Fruit fly (Drosophila melanogaster) whole organism, embryonic: ENCODE measurements around the gene Aps.

Experiments used
- B-H2 ChIP-seq: fragments of 200-800 bp; sonication (Bioruptor generic); optimal IDR thresholded peaks from 2 replicates; lab custom pipeline; 2018; ENCODE audit warnings: missing biosample characterization, mild to moderate bottlenecking, missing genetic modification characterization
- BEAF-32 ChIP-seq: fragments of 200-800 bp; sonication (Bioruptor generic); optimal IDR thresholded peaks from 3 replicates; lab custom pipeline; 2017; ENCODE audit warnings: missing biosample characterization, missing genetic modification characterization, mild to moderate bottlenecking, moderate library complexity, missing genetic modification reagents
- CG14014 ChIP-seq: fragments of 200-800 bp; sonication (Bioruptor generic); IDR thresholded peaks from 2 replicates; pipeline ENCODE4 v1.3.6; 2022; ENCODE audit warnings: missing biosample characterization, missing genetic modification characterization
- CG16813 ChIP-seq: fragments of 200-800 bp; sonication (Bioruptor generic); IDR thresholded peaks from 3 replicates; pipeline ENCODE4 v1.3.6; 2022; ENCODE audit warnings: missing biosample characterization, missing genetic modification characterization; ENCODE audit not compliant: partially characterized antibody
- CG16815 ChIP-seq: fragments of 200-800 bp; sonication (Bioruptor generic); optimal IDR thresholded peaks from 3 replicates; lab custom pipeline; 2017; ENCODE audit warnings: missing biosample characterization, mild to moderate bottlenecking, missing genetic modification characterization
- CG18599 ChIP-seq: fragments of 200-800 bp; sonication (Bioruptor generic); optimal IDR thresholded peaks from 3 replicates; lab custom pipeline; 2017; ENCODE audit warnings: missing biosample characterization, missing genetic modification characterization, mild to moderate bottlenecking, moderate library complexity, missing genetic modification reagents
- CG2202 ChIP-seq: fragments of 200-800 bp; sonication (Bioruptor generic); optimal IDR thresholded peaks from 2 replicates; lab custom pipeline; 2018; ENCODE audit warnings: missing biosample characterization, mild to moderate bottlenecking, missing genetic modification characterization
- CG33557 ChIP-seq: fragments of 200-800 bp; sonication (Bioruptor generic); optimal IDR thresholded peaks from 2 replicates; lab custom pipeline; 2019; ENCODE audit warnings: missing biosample characterization, mild to moderate bottlenecking, missing genetic modification characterization, moderate library complexity
- CG3847 ChIP-seq: fragments of 200-800 bp; sonication (Bioruptor generic); IDR thresholded peaks from 2 replicates; pipeline ENCODE4 v1.3.6; 2022; ENCODE audit warnings: missing biosample characterization, missing genetic modification characterization
- CG4424 ChIP-seq: fragments of 200-800 bp; sonication (Bioruptor generic); optimal IDR thresholded peaks from 3 replicates; lab custom pipeline; 2016; ENCODE audit warnings: missing biosample characterization, missing genetic modification characterization
- CG4707 ChIP-seq: fragments of 200-800 bp; sonication (Bioruptor generic); optimal IDR thresholded peaks from 2 replicates; lab custom pipeline; 2018; ENCODE audit warnings: missing biosample characterization, mild to moderate bottlenecking, missing genetic modification characterization, moderate library complexity
- CG7372 ChIP-seq: fragments of 200-800 bp; sonication (Bioruptor generic); IDR thresholded peaks from 2 replicates; pipeline ENCODE4 v1.3.6; 2022; ENCODE audit warnings: missing biosample characterization, missing genetic modification characterization
- CG7839 ChIP-seq: fragments of 200-800 bp; sonication (Bioruptor generic); optimal IDR thresholded peaks from 3 replicates; lab custom pipeline; 2018; ENCODE audit warnings: missing biosample characterization, mild to moderate bottlenecking, missing genetic modification characterization, moderate library complexity
- CG8290 ChIP-seq, 3 experiments: fragments of 200-800 bp; sonication (Bioruptor generic); optimal IDR thresholded peaks; 2 replicates each; lab custom pipeline; 2016 to 2019; ENCODE audit warnings: missing biosample characterization in 3 of 3, missing genetic modification characterization in 3 of 3, mild to moderate bottlenecking in 2 of 3, moderate library complexity in 1 of 3
- D ChIP-seq, 2 experiments: fragments of 200-800 bp in 1 of 2; fragments of >200 bp in 1 of 2; sonication (Bioruptor generic) in 1 of 2; optimal IDR thresholded peaks; 2 replicates in 1 of 2; 3 replicates in 1 of 2; lab custom pipeline; 2017; ENCODE audit warnings: mild to moderate bottlenecking in 1 of 2, missing biosample characterization in 1 of 2, missing genetic modification characterization in 1 of 2, missing genetic modification reagents in 1 of 2
- Dek ChIP-seq: fragments of 200-800 bp; sonication (Bioruptor generic); optimal IDR thresholded peaks from 3 replicates; lab custom pipeline; 2019; ENCODE audit warnings: missing biosample characterization, mild to moderate bottlenecking, missing genetic modification characterization, moderate library complexity
- Dip2 ChIP-seq: fragments of 200-800 bp; sonication (Bioruptor generic); IDR thresholded peaks from 2 replicates; pipeline ENCODE4 v1.3.6; 2022; ENCODE audit warnings: missing biosample characterization, missing genetic modification characterization
- Dll ChIP-seq: fragments of 200-800 bp; sonication (Bioruptor generic); IDR thresholded peaks from 4 replicates; pipeline ENCODE4 v1.3.6; 2022; ENCODE audit warnings: missing biosample characterization, missing genetic modification characterization; ENCODE audit not compliant: partially characterized antibody
- Eip74EF ChIP-seq, 2 experiments: fragments of 200-800 bp in 1 of 2; fragments of >200 bp in 1 of 2; sonication (Bioruptor generic) in 1 of 2; optimal IDR thresholded peaks; 2 replicates each; lab custom pipeline; 2017 to 2019; ENCODE audit warnings: missing biosample characterization in 2 of 2, missing genetic modification characterization in 2 of 2, mild to moderate bottlenecking in 1 of 2, moderate library complexity in 1 of 2
- Lim3 ChIP-seq: fragments of 200-800 bp; sonication (Bioruptor generic); IDR thresholded peaks from 2 replicates; pipeline ENCODE4 v1.3.6; 2022; ENCODE audit warnings: missing biosample characterization, missing genetic modification characterization
- Mrtf ChIP-seq: fragments of 200-800 bp; sonication (Bioruptor generic); IDR thresholded peaks from 3 replicates; pipeline ENCODE4 v1.3.6; 2022; ENCODE audit warnings: missing biosample characterization, missing genetic modification characterization
- NFAT ChIP-seq: fragments of 200-800 bp; sonication (Bioruptor generic); IDR thresholded peaks from 2 replicates; pipeline ENCODE4 v1.3.6; 2022; ENCODE audit warnings: missing biosample characterization, missing genetic modification characterization
- Nf-YB ChIP-seq: fragments of 200-800 bp; sonication (Bioruptor generic); optimal IDR thresholded peaks from 3 replicates; lab custom pipeline; 2019; ENCODE audit warnings: missing biosample characterization, mild to moderate bottlenecking, missing genetic modification characterization, moderate library complexity
- Six4 ChIP-seq: fragments of 200-800 bp; sonication (Bioruptor generic); optimal IDR thresholded peaks from 2 replicates; lab custom pipeline; 2016; ENCODE audit warnings: missing biosample characterization, missing genetic modification characterization
- Sry-δ ChIP-seq: fragments of 200-800 bp; sonication (Bioruptor generic); optimal IDR thresholded peaks from 2 replicates; lab custom pipeline; 2016; ENCODE audit warnings: missing biosample characterization, missing genetic modification characterization
- Ssrp ChIP-seq: fragments of 200-800 bp; sonication (Bioruptor generic); optimal IDR thresholded peaks from 2 replicates; lab custom pipeline; 2018; ENCODE audit warnings: missing biosample characterization, mild to moderate bottlenecking, missing genetic modification characterization, moderate library complexity
- al ChIP-seq: fragments of 200-800 bp; sonication (Bioruptor generic); IDR thresholded peaks from 2 replicates; pipeline ENCODE4 v1.3.6; 2022; ENCODE audit warnings: missing biosample characterization, missing genetic modification characterization
- ara ChIP-seq: fragments of 200-800 bp; sonication (Bioruptor generic); IDR thresholded peaks from 2 replicates; pipeline ENCODE4 v1.3.6; 2022; ENCODE audit warnings: missing biosample characterization, missing genetic modification characterization
- ase ChIP-seq: fragments of 200-800 bp; sonication (Bioruptor generic); IDR thresholded peaks from 3 replicates; pipeline ENCODE4 v1.3.6; 2022; ENCODE audit warnings: missing biosample characterization, missing genetic modification characterization
- bbx ChIP-seq: fragments of 200-800 bp; sonication (Bioruptor generic); IDR thresholded peaks from 2 replicates; pipeline ENCODE4 v1.3.6; 2022; ENCODE audit warnings: missing biosample characterization, missing genetic modification characterization; ENCODE audit not compliant: partially characterized antibody
- dmrt11E ChIP-seq: fragments of 200-800 bp; sonication (Bioruptor generic); optimal IDR thresholded peaks from 3 replicates; lab custom pipeline; 2018; ENCODE audit warnings: missing biosample characterization, mild to moderate bottlenecking, missing genetic modification characterization, moderate library complexity
- fd3F ChIP-seq: fragments of 200-800 bp; sonication (Bioruptor generic); optimal IDR thresholded peaks from 2 replicates; lab custom pipeline; 2018; ENCODE audit warnings: missing biosample characterization, mild to moderate bottlenecking, missing genetic modification characterization, moderate library complexity
- gsb-n ChIP-seq: fragments of 200-800 bp; sonication (Bioruptor generic); optimal IDR thresholded peaks from 3 replicates; lab custom pipeline; 2018; ENCODE audit warnings: missing biosample characterization, mild to moderate bottlenecking, missing genetic modification characterization
- her ChIP-seq: fragments of 200-800 bp; sonication (Bioruptor generic); optimal IDR thresholded peaks from 2 replicates; lab custom pipeline; 2016; ENCODE audit warnings: missing biosample characterization, missing genetic modification characterization
- kah ChIP-seq: fragments of 200-800 bp; sonication (Bioruptor generic); optimal IDR thresholded peaks from 2 replicates; lab custom pipeline; 2018; ENCODE audit warnings: missing biosample characterization, mild to moderate bottlenecking, missing genetic modification characterization
- ken ChIP-seq: fragments of 200-800 bp; sonication (Bioruptor generic); IDR thresholded peaks from 3 replicates; pipeline ENCODE4 v1.3.6; 2022; ENCODE audit warnings: missing biosample characterization, missing genetic modification characterization
- knrl ChIP-seq: fragments of 200-800 bp; sonication (Bioruptor generic); IDR thresholded peaks from 3 replicates; pipeline ENCODE4 v1.3.6; 2022; ENCODE audit warnings: missing biosample characterization, missing genetic modification characterization; ENCODE audit not compliant: partially characterized antibody
- lbe ChIP-seq: fragments of 200-800 bp; sonication (Bioruptor generic); optimal IDR thresholded peaks from 2 replicates; lab custom pipeline; 2016; ENCODE audit warnings: missing biosample characterization, mild to moderate bottlenecking, missing genetic modification characterization
- lov ChIP-seq, 2 experiments: fragments of 200-800 bp in 1 of 2; fragments of >200 bp in 1 of 2; sonication (Bioruptor generic) in 1 of 2; IDR thresholded peaks in 1 of 2; optimal IDR thresholded peaks in 1 of 2; 2 replicates in 1 of 2; 3 replicates in 1 of 2; pipeline versions ENCODE4 v1.3.6 to Lab custom; 2017 to 2022; ENCODE audit warnings: missing biosample characterization in 1 of 2, missing genetic modification characterization in 1 of 2
- maf-S ChIP-seq: fragments of 200-800 bp; sonication (Bioruptor generic); optimal IDR thresholded peaks from 2 replicates; lab custom pipeline; 2016; ENCODE audit warnings: missing biosample characterization, missing genetic modification characterization
- otp ChIP-seq: fragments of 200-800 bp; sonication (Bioruptor generic); IDR thresholded peaks from 3 replicates; pipeline ENCODE4, ENCODE4 v1.3.6; 2022; ENCODE audit warnings: missing biosample characterization, missing genetic modification characterization
- rib ChIP-seq: fragments of 200-800 bp; sonication (Bioruptor generic); IDR thresholded peaks from 2 replicates; pipeline ENCODE4 v1.3.6; 2022; ENCODE audit warnings: missing biosample characterization, missing genetic modification characterization
- schlank ChIP-seq: fragments of 200-800 bp; sonication (Bioruptor generic); optimal IDR thresholded peaks from 2 replicates; lab custom pipeline; 2018; ENCODE audit warnings: missing biosample characterization, mild to moderate bottlenecking, missing genetic modification characterization
- sd ChIP-seq: fragments of 200-800 bp; sonication (Bioruptor generic); optimal IDR thresholded peaks from 3 replicates; lab custom pipeline; 2018; ENCODE audit warnings: missing biosample characterization, mild to moderate bottlenecking, missing genetic modification characterization, moderate library complexity
- sens-2 ChIP-seq: fragments of 200-800 bp; sonication (Bioruptor generic); IDR thresholded peaks from 2 replicates; pipeline ENCODE4 v1.3.6; 2022; ENCODE audit warnings: missing biosample characterization, missing genetic modification characterization
- sug ChIP-seq: fragments of 200-800 bp; optimal IDR thresholded peaks from 2 replicates; lab custom pipeline; 2019; ENCODE audit warnings: missing biosample characterization, mild to moderate bottlenecking, missing genetic modification characterization, moderate library complexity
- tap ChIP-seq: fragments of 200-800 bp; optimal IDR thresholded peaks from 3 replicates; lab custom pipeline; 2019; ENCODE audit warnings: missing biosample characterization, mild to moderate bottlenecking, missing genetic modification characterization, moderate library complexity
- twi ChIP-seq: fragments of 200-800 bp; optimal IDR thresholded peaks from 2 replicates; lab custom pipeline; 2019; ENCODE audit warnings: missing biosample characterization, mild to moderate bottlenecking, missing genetic modification characterization, moderate library complexity

Aps gene

dm6 chr3L:10899087-10899511 lies at the start of gene Aps:
Gene Aps (minus strand): TSS chr3L:10899123.
- TF ChIP-seq CG3847 (GFP tag; lab: Robert Waterston, UW) (peak; percentile 52), lbe (GFP tag; lab: Kevin White, UChicago) (no peak), Nf-YB (GFP tag; lab: Kevin White, UChicago) (peak; percentile 18), Dek (tag; lab: Kevin White, UChicago) (no peak), CG14014 (peak; percentile 27; the same call in 1 of the 2 replicates), lov (optimal IDR thresholded peaks at IDR 0.05; lab: Kevin White, UChicago) (no peak), lov (GFP tag; IDR thresholded peaks at IDR 0.05; lab: Robert Waterston, UW) (no peak), Lim3 (GFP tag; lab: Robert Waterston, UW) (no peak), CG16813 (GFP tag; lab: Robert Waterston, UW) (no peak), sug (tag; lab: Kevin White, UChicago) (peak; percentile 45), Dll (no peak), tap (no peak), al (0 out of 2 replicates have a peak, but pooled peaks have one; percentile 28), Mrtf (GFP tag; lab: Robert Waterston, UW) (no peak; the same call in 2 of the 3 replicates), dmrt11E (tag; lab: Kevin White, UChicago) (no peak), fd3F (GFP tag; lab: Kevin White, UChicago) (peak; percentile 12), CG16815 (GFP tag; lab: Kevin White, UChicago) (peak; percentile 15), Six4 (GFP tag; lab: Kevin White, UChicago) (no peak), rib (GFP tag; lab: Robert Waterston, UW) (no peak), ken (GFP tag; lab: Robert Waterston, UW) (no peak), NFAT (GFP tag; lab: Robert Waterston, UW) (peak; percentile 89), bbx (GFP tag; lab: Robert Waterston, UW) (no peak), twi (peak; percentile 21), Sry-δ (GFP tag; lab: Kevin White, UChicago) (no peak), CG18599 (GFP tag; lab: Kevin White, UChicago) (no peak), CG4424 (peak; percentile 19), knrl (GFP tag; lab: Robert Waterston, UW) (peak; percentile 53; the same call in 1 of the 3 replicates), kah (GFP tag; lab: Kevin White, UChicago) (no peak), Eip74EF (GFP tag; optimal IDR thresholded peaks at IDR 0.05; lab: Kevin White, UChicago) (no peak), ara (GFP tag; lab: Robert Waterston, UW) (0 out of 2 replicates have a peak, but pooled peaks have one; percentile 34), CG7839 (tag; lab: Kevin White, UChicago) (peak; percentile 49), CG7372 (GFP tag; lab: Robert Waterston, UW) (peak; percentile 31; the same call in 1 of the 2 replicates), schlank (tag; lab: Kevin White, UChicago) (no peak), Dip2 (GFP tag; lab: Robert Waterston, UW) (no peak), Ssrp (tag; lab: Kevin White, UChicago) (peak; percentile 20), CG33557 (GFP tag; lab: Kevin White, UChicago) (peak; percentile 2), gsb-n (tag; lab: Kevin White, UChicago) (peak; percentile 45), sd (tag; lab: Kevin White, UChicago) (peak; percentile 61), sens-2 (GFP tag; lab: Robert Waterston, UW) (peak; percentile 36; the same call in 1 of the 2 replicates), CG8290 (GFP tag; optimal IDR thresholded peaks at IDR 0.05; lab: Kevin White, UChicago) (peak; percentile 17), CG8290 (tag; optimal IDR thresholded peaks at IDR 0.05; lab: Kevin White, UChicago) (no peak), her (GFP tag; lab: Kevin White, UChicago) (no peak), B-H2 (GFP tag; lab: Kevin White, UChicago) (peak; percentile 19), BEAF-32 (GFP tag; lab: Kevin White, UChicago) (peak; percentile 55), maf-S (GFP tag; lab: Kevin White, UChicago) (peak; percentile 24), otp (GFP tag; lab: Robert Waterston, UW) (peak; percentile 15; the same call in 1 of the 3 replicates), ase (GFP tag; lab: Robert Waterston, UW) (peak; percentile 64; the same call in 2 of the 3 replicates), CG4707 (GFP tag; lab: Kevin White, UChicago) (no peak), D (optimal IDR thresholded peaks at IDR 0.05; lab: Kevin White, UChicago) (no peak), D (GFP tag; optimal IDR thresholded peaks at IDR 0.05; lab: Kevin White, UChicago) (peak; percentile 18), CG2202 (tag; lab: Kevin White, UChicago) (no peak)
